Worm (Caenorhabditis elegans): ENCODE measurements around the gene irld-45.
"Not testable (repeated sequence)": the region's sequence is repeated elsewhere in the genome, so short reads cannot be mapped to it uniquely, and the experiment has no call there.

Gene irld-45

DNA sequence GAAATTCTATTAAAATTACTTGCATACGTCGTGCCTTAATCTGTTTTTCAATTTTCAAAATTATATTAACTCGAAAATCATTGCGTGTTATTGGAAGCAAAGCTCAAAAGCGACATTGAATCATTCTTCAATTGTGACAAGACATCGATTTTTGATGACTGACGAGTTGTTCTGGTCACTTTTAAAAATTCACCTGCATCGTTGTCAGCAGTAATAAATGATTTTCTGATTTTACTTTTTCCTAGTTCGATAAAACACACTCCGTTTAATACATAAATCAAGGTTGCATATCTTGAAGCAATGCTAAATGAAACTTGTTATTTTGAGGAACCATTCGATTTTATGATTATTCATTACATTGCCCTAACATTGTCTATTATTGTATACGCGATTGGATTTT is 34.2 kb downstream of the irld-45 start, which contains the start of gene srh-3:
srh-3 (plus strand) TSS at position 301 of the 400 bp plus-strand sequence.
- no peak for TF ChIP-seq ceh-18 (tag; optimal IDR thresholded peaks at IDR 0.05)
- TF ChIP-seq ztf-16 (tag; optimal IDR thresholded peaks at IDR 0.05) = no peak
- TF ChIP-seq nhr-232 (tag; optimal IDR thresholded peaks at IDR 0.05) = no peak
- TF ChIP-seq pha-2 (tag; optimal IDR thresholded peaks at IDR 0.05) = no peak
- no peak for TF ChIP-seq T23F11.4 (GFP tag; optimal IDR thresholded peaks at IDR 0.05)
- no peak for TF ChIP-seq C38D4.7 (GFP tag; optimal IDR thresholded peaks at IDR 0.05)
- TF ChIP-seq ref-2 (tag; optimal IDR thresholded peaks at IDR 0.05) = no peak
- no peak for TF ChIP-seq gmeb-2 (tag; optimal IDR thresholded peaks at IDR 0.05)
- TF ChIP-seq pha-4 (tag; optimal IDR thresholded peaks at IDR 0.05) = no peak
- no peak for TF ChIP-seq pat-9 (tag; optimal IDR thresholded peaks at IDR 0.05)
- no peak for TF ChIP-seq hlh-8 (tag; optimal IDR thresholded peaks at IDR 0.05)
- TF ChIP-seq unc-55 (GFP tag; optimal IDR thresholded peaks at IDR 0.05) = no peak
- TF ChIP-seq tbx-7 (tag; optimal IDR thresholded peaks at IDR 0.05) = no peak
- TF ChIP-seq madf-2 (tag; optimal IDR thresholded peaks at IDR 0.05) = no peak
- no peak for TF ChIP-seq ceh-2 (tag; optimal IDR thresholded peaks at IDR 0.05)

DNA sequence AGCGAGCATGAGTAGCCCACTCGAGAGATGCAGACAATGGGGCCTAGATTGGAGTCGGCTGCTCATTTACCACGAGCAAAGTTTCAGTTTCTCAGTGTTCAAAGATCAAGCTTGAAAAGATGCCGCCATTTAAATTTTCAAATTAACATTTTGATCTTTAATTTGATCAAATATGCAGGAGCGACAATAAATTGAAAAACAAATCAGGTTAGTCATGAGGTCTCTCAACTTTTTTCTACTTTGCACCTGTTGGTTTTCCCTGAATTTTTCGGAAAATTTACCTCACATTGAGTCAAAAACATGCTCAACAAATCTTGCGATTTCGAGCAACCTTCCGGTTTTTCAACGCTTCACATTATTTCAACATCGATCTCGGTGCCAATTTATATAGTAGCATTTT is 37.2 kb downstream of the irld-45 start, which contains the start of gene srh-5:
srh-5 (plus strand) TSS at position 301 of the 400 bp plus-strand sequence.
- TF ChIP-seq fkh-6 (tag; optimal IDR thresholded peaks at IDR 0.05) (no peak), eyg-1 (tag; optimal IDR thresholded peaks at IDR 0.05) (no peak), elt-4 (tag; optimal IDR thresholded peaks at IDR 0.05) (no peak), pat-9 (tag; optimal IDR thresholded peaks at IDR 0.05) (no peak), Y22D7AL.16 (tag; optimal IDR thresholded peaks at IDR 0.05) (no peak), ceh-48 (tag; optimal IDR thresholded peaks at IDR 0.05) (no peak), hlh-30 (tag; optimal IDR thresholded peaks at IDR 0.05; ENCODE audit: insufficient read depth) (no peak), ceh-31 (tag; optimal IDR thresholded peaks at IDR 0.05) (no peak), ceh-22 (tag; optimal IDR thresholded peaks at IDR 0.05) (no peak), C38D4.7 (GFP tag; optimal IDR thresholded peaks at IDR 0.05) (no peak), madf-2 (tag; optimal IDR thresholded peaks at IDR 0.05) (no peak), mec-3 (tag; optimal IDR thresholded peaks at IDR 0.05; ENCODE audit: borderline replicate concordance) (no peak)

DNA sequence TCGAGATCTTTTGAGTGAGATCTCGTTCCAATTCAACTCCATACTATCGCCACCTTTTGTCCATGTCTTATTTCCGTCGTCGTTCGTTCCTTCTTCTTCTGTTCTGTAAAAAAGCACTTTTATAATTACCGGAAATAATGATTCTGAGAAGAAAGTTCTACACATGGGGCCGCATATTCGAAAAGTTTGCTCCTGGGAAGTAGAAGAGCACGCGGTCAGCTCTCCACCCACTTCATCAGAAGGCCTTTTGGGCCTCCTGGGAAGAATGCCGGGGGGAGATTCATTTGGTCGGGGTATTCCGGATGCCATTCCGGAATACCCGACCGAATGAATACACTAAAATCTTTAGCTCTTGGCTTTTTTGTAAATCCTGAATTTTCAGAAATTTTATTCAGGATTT is 44.4 kb downstream of the irld-45 start, which contains the start of gene Y46H3C.5:
Y46H3C.5 (minus strand) TSS at position 2 of the 400 bp plus-strand sequence.
- not testable (repeated sequence) for TF ChIP-seq hlh-15 (tag; optimal IDR thresholded peaks at IDR 0.05); ceh-19 (GFP tag; optimal IDR thresholded peaks at IDR 0.05); pag-3 (tag; optimal IDR thresholded peaks at IDR 0.05; ENCODE audit: borderline replicate concordance)

DNA sequence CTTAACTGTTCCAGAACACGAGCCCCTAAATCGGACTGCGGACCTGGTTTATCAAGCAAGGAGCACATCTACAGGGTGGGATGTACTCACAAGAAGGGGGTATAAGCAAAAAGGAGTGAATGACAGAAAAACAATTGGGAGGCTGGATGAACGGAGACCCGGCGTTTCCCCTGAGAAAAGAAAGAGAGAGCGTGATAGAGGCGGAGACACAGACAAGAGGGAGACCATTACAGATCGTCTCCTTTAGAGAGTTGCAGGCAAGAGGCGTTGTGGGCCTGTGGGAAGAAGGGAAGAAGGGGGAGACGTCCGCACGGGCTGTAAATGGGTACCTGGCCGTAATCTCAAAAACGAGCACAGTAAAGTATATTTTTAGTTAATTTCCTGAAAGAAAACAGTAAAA is 45.8 kb downstream of the irld-45 start, which contains the start of gene Y46H3C.7:
Y46H3C.7 (minus strand) TSS at position 147 of the 400 bp plus-strand sequence.
- not testable (repeated sequence) for TF ChIP-seq pha-4, ceh-48, nhr-232 (tag; optimal IDR thresholded peaks at IDR 0.05)

ce11 chrV:1698400-1698799 is 50.3 kb downstream of the irld-45 start:
- no peak for TF ChIP-seq dmd-4 (tag; optimal IDR thresholded peaks at IDR 0.05; ENCODE audit: borderline replicate concordance)
- TF ChIP-seq ceh-19 (GFP tag; optimal IDR thresholded peaks at IDR 0.05) = no peak
- TF ChIP-seq pat-9 (tag; optimal IDR thresholded peaks at IDR 0.05) = no peak
- no peak for TF ChIP-seq ref-2 (tag; optimal IDR thresholded peaks at IDR 0.05)
- TF ChIP-seq C08G9.2 (tag; optimal IDR thresholded peaks at IDR 0.05) = no peak
- no peak for TF ChIP-seq pha-4 (tag; optimal IDR thresholded peaks at IDR 0.05)
- TF ChIP-seq ama-1 (optimal IDR thresholded peaks at IDR 0.05) = no peak
- TF ChIP-seq che-1 (tag; optimal IDR thresholded peaks at IDR 0.05) = no peak
- TF ChIP-seq sdc-2 (tag; optimal IDR thresholded peaks at IDR 0.05) = no peak
- no peak for TF ChIP-seq hlh-6 (tag; optimal IDR thresholded peaks at IDR 0.05)
- no peak for TF ChIP-seq hlh-13 (GFP tag; optimal IDR thresholded peaks at IDR 0.05)
- no peak for TF ChIP-seq lin-11 (tag; optimal IDR thresholded peaks at IDR 0.05)
- TF ChIP-seq ets-4 (tag; optimal IDR thresholded peaks at IDR 0.05) = no peak
- no peak for TF ChIP-seq C38D4.7 (GFP tag; optimal IDR thresholded peaks at IDR 0.05)
- TF ChIP-seq pqm-1 (tag; optimal IDR thresholded peaks at IDR 0.05) = no peak

All from whole organism, late embryonic.